Worm (Caenorhabditis elegans) whole organism, L4/young adult: ENCODE results near the gene F33A8.7.

ENCODE experiments used
- dao-5 ChIP-seq: sonication (generic microtip); optimal IDR thresholded peaks from 2 replicates; lab custom pipeline; 2016; ENCODE audit warnings: missing genotype, missing genetic modification characterization, moderate library complexity, missing compliant biosample characterization
- him-1 ChIP-seq: sonication (generic microtip); optimal IDR thresholded peaks from 2 replicates; lab custom pipeline; 2016; ENCODE audit warnings: missing genotype, missing genetic modification reagents, missing genetic modification characterization, missing compliant biosample characterization

ce11 chrII:11045872-11046271 lies 20.4 kb upstream of the F33A8.7 start, which contains the start of gene col-83:
- TF ChIP-seq him-1 (no peak), dao-5 (no peak)
